Worm (Caenorhabditis elegans) whole organism, L2 larva: ENCODE data around the gene Y1A5A.1.

Experiments
- C34F6.9 ChIP-seq: fragments of 150-350 bp; optimal IDR thresholded peaks from 2 replicates; lab custom pipeline; 2014; ENCODE audit warnings: missing biosample characterization, missing genetic modification characterization
- F13H6.1 ChIP-seq: sonication (generic microtip); optimal IDR thresholded peaks from 2 replicates; lab custom pipeline; 2016; ENCODE audit warnings: missing genetic modification characterization, missing compliant biosample characterization
- R02D3.7 ChIP-seq: fragments of 150-350 bp; optimal IDR thresholded peaks from 2 replicates; lab custom pipeline; 2014; ENCODE audit warnings: missing biosample characterization, missing genetic modification characterization
- Y55F3AM.14 ChIP-seq: fragments of 200-800 bp; sonication (Bioruptor generic); optimal IDR thresholded peaks from 2 replicates; lab custom pipeline; 2018; ENCODE audit warnings: mild to moderate bottlenecking, missing genetic modification characterization, missing compliant biosample characterization
- ZK546.5 ChIP-seq: sonication (generic microtip); optimal IDR thresholded peaks from 2 replicates; lab custom pipeline; 2017; ENCODE audit warnings: missing biosample characterization, missing genetic modification characterization
- aly-2 ChIP-seq: fragments of 150-350 bp; optimal IDR thresholded peaks from 2 replicates; lab custom pipeline; 2014; ENCODE audit warnings: missing biosample characterization, missing genetic modification characterization
- ama-1 ChIP-seq: fragments of 150-350 bp; optimal IDR thresholded peaks from 2 replicates; lab custom pipeline; 2018; ENCODE audit warnings: inconsistent platforms
- blmp-1 ChIP-seq: sonication (generic microtip); optimal IDR thresholded peaks from 2 replicates; lab custom pipeline; 2017; ENCODE audit warnings: missing genetic modification characterization, mild to moderate bottlenecking, missing compliant biosample characterization, antibody characterized with exemption, moderate library complexity; ENCODE audit not compliant: insufficient read depth
- ceh-82 ChIP-seq: fragments of 150-350 bp; optimal IDR thresholded peaks from 2 replicates; lab custom pipeline; 2014; ENCODE audit warnings: missing biosample characterization, missing genetic modification characterization
- dmd-4 ChIP-seq: sonication (generic microtip); optimal IDR thresholded peaks from 2 replicates; lab custom pipeline; 2017; ENCODE audit warnings: missing biosample characterization, missing genetic modification characterization
- egl-27 ChIP-seq: sonication (generic microtip); optimal IDR thresholded peaks from 3 replicates; lab custom pipeline; 2017; ENCODE audit warnings: missing biosample characterization, missing genetic modification reagents, missing genetic modification characterization
- elt-1 ChIP-seq: fragments of 150-350 bp; optimal IDR thresholded peaks from 2 replicates; lab custom pipeline; 2014; ENCODE audit warnings: missing biosample characterization, missing genetic modification characterization
- elt-3 ChIP-seq: sonication (generic microtip); optimal IDR thresholded peaks from 2 replicates; lab custom pipeline; 2017; ENCODE audit warnings: missing biosample characterization, missing genetic modification characterization
- fos-1 ChIP-seq: fragments of 150-350 bp; optimal IDR thresholded peaks from 2 replicates; lab custom pipeline; 2014; ENCODE audit warnings: missing biosample characterization, missing genetic modification characterization
- gmeb-1 ChIP-seq: fragments of 150-350 bp; optimal IDR thresholded peaks from 2 replicates; lab custom pipeline; 2014; ENCODE audit warnings: missing biosample characterization, missing genetic modification characterization
- lin-11 ChIP-seq: fragments of 150-350 bp; sonication (generic microtip); optimal IDR thresholded peaks from 2 replicates; lab custom pipeline; 2014; ENCODE audit warnings: missing biosample characterization, missing genetic modification characterization, inconsistent platforms, mixed read lengths
- lin-13 ChIP-seq: fragments of 150-350 bp; optimal IDR thresholded peaks from 2 replicates; lab custom pipeline; 2014; ENCODE audit warnings: missing biosample characterization, missing genetic modification reagents, missing genetic modification characterization
- lin-39 ChIP-seq: fragments of 150-350 bp; optimal IDR thresholded peaks from 2 replicates; lab custom pipeline; 2014; ENCODE audit warnings: missing biosample characterization, missing genetic modification reagents, missing genetic modification characterization
- lsy-2 ChIP-seq, 2 experiments: fragments of 150-350 bp in 1 of 2; sonication (generic microtip) in 1 of 2; optimal IDR thresholded peaks; 2 replicates each; lab custom pipeline; 2014 to 2017; ENCODE audit warnings: missing biosample characterization in 2 of 2, missing genetic modification characterization in 2 of 2
- mab-5 ChIP-seq: fragments of 150-350 bp; optimal IDR thresholded peaks from 2 replicates; lab custom pipeline; 2014; ENCODE audit warnings: missing biosample characterization, missing genetic modification characterization
- mbf-1 ChIP-seq: sonication (generic microtip); optimal IDR thresholded peaks from 2 replicates; lab custom pipeline; 2017; ENCODE audit warnings: missing biosample characterization, missing genetic modification characterization
- mdl-1 ChIP-seq, 2 experiments: fragments of 150-350 bp in 1 of 2; sonication (generic microtip) in 1 of 2; optimal IDR thresholded peaks; 2 replicates each; lab custom pipeline; 2017; ENCODE audit warnings: missing biosample characterization in 2 of 2, missing genetic modification characterization in 2 of 2
- nhr-10 ChIP-seq: sonication (generic microtip); optimal IDR thresholded peaks from 2 replicates; lab custom pipeline; 2017; ENCODE audit warnings: missing biosample characterization, missing genetic modification characterization
- nhr-11 ChIP-seq: fragments of 150-350 bp; optimal IDR thresholded peaks from 2 replicates; lab custom pipeline; 2014; ENCODE audit warnings: missing biosample characterization, missing genetic modification characterization
- nhr-12 ChIP-seq: fragments of 150-350 bp; optimal IDR thresholded peaks from 2 replicates; lab custom pipeline; 2014; ENCODE audit warnings: missing biosample characterization, missing genetic modification characterization
- nhr-129 ChIP-seq: fragments of 150-350 bp; optimal IDR thresholded peaks from 2 replicates; lab custom pipeline; 2014; ENCODE audit warnings: missing biosample characterization, missing genetic modification characterization
- nhr-21 ChIP-seq: fragments of 150-350 bp; optimal IDR thresholded peaks from 2 replicates; lab custom pipeline; 2014; ENCODE audit warnings: missing biosample characterization, missing genetic modification characterization
- nhr-23 ChIP-seq: fragments of 150-350 bp; optimal IDR thresholded peaks from 2 replicates; lab custom pipeline; 2014; ENCODE audit warnings: missing biosample characterization, missing genetic modification reagents, missing genetic modification characterization
- nhr-25 ChIP-seq: fragments of 150-350 bp; sonication (generic microtip); optimal IDR thresholded peaks from 3 replicates; lab custom pipeline; 2014; ENCODE audit warnings: missing biosample characterization, missing genetic modification characterization
- nhr-6 ChIP-seq: fragments of 150-350 bp; optimal IDR thresholded peaks from 2 replicates; lab custom pipeline; 2014; ENCODE audit warnings: missing biosample characterization, missing genetic modification characterization
- peb-1 ChIP-seq: fragments of 150-350 bp; optimal IDR thresholded peaks from 2 replicates; lab custom pipeline; 2014; ENCODE audit warnings: missing biosample characterization, missing genetic modification characterization
- sma-3 ChIP-seq: sonication (generic microtip); optimal IDR thresholded peaks from 2 replicates; lab custom pipeline; 2016; ENCODE audit warnings: missing genetic modification reagents, missing genetic modification characterization, missing compliant biosample characterization
- sma-9 ChIP-seq, 2 experiments: fragments of 150-350 bp in 1 of 2; sonication (generic microtip) in 1 of 2; optimal IDR thresholded peaks; 2 replicates each; lab custom pipeline; 2014 to 2016; ENCODE audit warnings: missing genetic modification characterization in 2 of 2, mild to moderate bottlenecking in 1 of 2, missing biosample characterization in 1 of 2, missing compliant biosample characterization in 1 of 2, missing genetic modification reagents in 1 of 2, moderate library complexity in 1 of 2
- snpc-4 ChIP-seq: fragments of 150-350 bp; optimal IDR thresholded peaks from 2 replicates; lab custom pipeline; 2014; ENCODE audit warnings: missing biosample characterization, missing genetic modification characterization
- unc-39 ChIP-seq: fragments of 150-350 bp; optimal IDR thresholded peaks from 2 replicates; lab custom pipeline; 2014; ENCODE audit warnings: missing biosample characterization, missing genetic modification characterization
- unc-55 ChIP-seq: fragments of 150-350 bp; sonication (generic microtip); optimal IDR thresholded peaks from 3 replicates; lab custom pipeline; 2014; ENCODE audit warnings: missing biosample characterization, missing genetic modification reagents, missing genetic modification characterization
- zag-1 ChIP-seq: fragments of 150-350 bp; optimal IDR thresholded peaks from 2 replicates; lab custom pipeline; 2014; ENCODE audit warnings: missing biosample characterization, missing genetic modification characterization
- ztf-11 ChIP-seq: sonication (generic microtip); optimal IDR thresholded peaks from 2 replicates; lab custom pipeline; 2017; ENCODE audit warnings: missing biosample characterization, missing genetic modification characterization
- ztf-4 ChIP-seq: fragments of 150-350 bp; optimal IDR thresholded peaks from 2 replicates; lab custom pipeline; 2014; ENCODE audit warnings: missing biosample characterization, missing genetic modification characterization

Y1A5A.1 gene

DNA sequence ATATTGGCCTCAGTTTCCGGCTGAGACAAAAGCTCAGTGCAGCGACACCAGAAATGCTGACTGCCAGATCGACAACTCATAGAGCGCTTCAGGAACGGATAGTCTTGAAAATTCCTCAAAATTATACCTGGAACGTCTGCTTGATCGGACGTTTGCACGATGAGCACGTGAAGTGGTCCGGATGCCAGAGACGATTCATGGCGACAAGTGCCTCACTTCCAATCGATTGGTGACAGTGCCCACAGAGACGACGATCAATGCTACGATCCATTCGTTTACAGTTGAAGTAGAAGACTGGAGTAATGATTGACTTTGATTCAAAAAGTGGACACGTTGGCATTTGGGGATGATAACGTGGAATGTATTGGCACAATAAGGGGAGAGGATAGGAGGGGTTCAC, at the start of gene Y1A5A.1:
Y1A5A.1 (minus strand) TSS at position 294 of the 400 bp plus-strand sequence.
- TF ChIP-seq ZK546.5 (tag; lab: Kevin White, UChicago) (no peak), ceh-82 (tag; lab: Kevin White, UChicago) (no peak), sma-3 (no peak), ama-1 (no peak), R02D3.7 (tag; lab: Kevin White, UChicago) (no peak), lsy-2 (tag; optimal IDR thresholded peaks at IDR 0.05; lab: Kevin White, UChicago) (no peak), mab-5 (tag; lab: Kevin White, UChicago) (no peak), nhr-21 (tag; lab: Kevin White, UChicago) (no peak), unc-55 (GFP tag; lab: Kevin White, UChicago) (no peak), mbf-1 (tag; lab: Kevin White, UChicago) (no peak), dmd-4 (tag; lab: Kevin White, UChicago) (no peak), peb-1 (tag; lab: Kevin White, UChicago) (no peak), blmp-1 (no peak), egl-27 (tag; lab: Kevin White, UChicago) (no peak), nhr-10 (no peak), fos-1 (tag; lab: Kevin White, UChicago) (no peak), aly-2 (tag; lab: Kevin White, UChicago) (no peak), F13H6.1 (tag; lab: Kevin White, UChicago) (no peak), nhr-23 (no peak)

- peak; percentile 83 for TF ChIP-seq unc-55 (GFP tag; lab: Kevin White, UChicago)
- TF ChIP-seq sma-9 (GFP tag; optimal IDR thresholded peaks at IDR 0.05; lab: Kevin White, UChicago): peak; percentile 20
- no peak for TF ChIP-seq sma-9 (tag; optimal IDR thresholded peaks at IDR 0.05; lab: Kevin White, UChicago)
- no peak for TF ChIP-seq mab-5 (tag; lab: Kevin White, UChicago)
- TF ChIP-seq zag-1 (tag; lab: Kevin White, UChicago): peak; percentile 24
- no peak for TF ChIP-seq nhr-11
- TF ChIP-seq lsy-2 (tag; optimal IDR thresholded peaks at IDR 0.05; lab: Kevin White, UChicago): peak in 1 of 2 experiments; percentile 0
- TF ChIP-seq elt-3 (tag; lab: Kevin White, UChicago): no peak
- no peak for TF ChIP-seq nhr-6 (tag; lab: Kevin White, UChicago)
- TF ChIP-seq nhr-21 (tag; lab: Kevin White, UChicago): no peak
- peak; percentile 38 for TF ChIP-seq C34F6.9
Observed at ce11 chrIII:4034984-4035383, 48.5 kb upstream of the Y1A5A.1 start.

DNA sequence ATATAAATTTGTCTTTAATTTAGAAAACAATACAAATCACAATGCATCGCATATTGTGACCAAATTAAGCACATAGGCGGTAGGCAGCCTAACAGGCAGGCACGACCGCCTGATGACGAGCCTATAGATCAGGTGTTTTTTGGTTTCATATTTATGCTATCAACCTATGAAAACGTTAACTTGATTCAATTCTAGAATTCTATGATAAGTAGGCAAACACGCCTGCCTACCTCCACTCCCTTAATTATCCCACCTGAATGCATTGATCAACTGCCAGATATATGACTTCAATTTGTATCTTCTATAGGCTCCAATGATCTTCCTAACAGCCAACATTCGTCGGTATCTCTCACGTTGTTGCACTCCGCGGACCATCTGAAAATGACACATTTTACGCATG, 44.4 kb upstream of the Y1A5A.1 start:
- no peak for TF ChIP-seq ceh-82 (tag; lab: Kevin White, UChicago)
- no peak for TF ChIP-seq unc-55 (GFP tag; lab: Kevin White, UChicago)
- TF ChIP-seq unc-39 (tag; lab: Kevin White, UChicago): no peak
- no peak for TF ChIP-seq gmeb-1
- no peak for TF ChIP-seq blmp-1
- no peak for TF ChIP-seq F13H6.1 (tag; lab: Kevin White, UChicago)
- TF ChIP-seq nhr-25 (tag; lab: Kevin White, UChicago): no peak

ce11 chrIII:4028061-4028460, 41.6 kb upstream of the Y1A5A.1 start, which contains the start of gene T02C12.5:
Gene T02C12.5, minus strand, starts transcription at chrIII:4028161.
- TF ChIP-seq nhr-12 (tag; lab: Kevin White, UChicago) (no peak), blmp-1 (no peak)

DNA sequence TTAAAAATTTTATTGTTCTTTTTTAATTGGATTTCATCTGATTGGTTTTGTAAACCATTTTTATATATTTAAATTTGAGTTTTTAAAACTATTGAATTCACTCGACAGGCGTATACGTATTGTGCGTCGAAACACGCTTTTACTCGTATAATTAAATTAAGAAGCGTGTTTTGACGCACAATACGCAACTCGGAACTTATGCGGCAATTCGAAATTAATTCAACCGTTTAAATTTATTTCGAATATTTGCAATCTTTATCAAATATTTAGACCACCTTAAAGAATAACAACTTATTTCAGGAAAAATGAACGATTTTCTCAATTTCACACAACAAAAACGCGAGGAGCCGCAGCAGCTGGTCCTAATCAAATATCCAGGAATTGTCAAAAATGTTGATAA, 35.4 kb upstream of the Y1A5A.1 start, which contains the start of gene tftc-5:
tftc-5 (plus strand) TSS at position 301 of the 400 bp plus-strand sequence.
- TF ChIP-seq elt-1 (no peak), unc-39 (tag; lab: Kevin White, UChicago) (no peak)

DNA sequence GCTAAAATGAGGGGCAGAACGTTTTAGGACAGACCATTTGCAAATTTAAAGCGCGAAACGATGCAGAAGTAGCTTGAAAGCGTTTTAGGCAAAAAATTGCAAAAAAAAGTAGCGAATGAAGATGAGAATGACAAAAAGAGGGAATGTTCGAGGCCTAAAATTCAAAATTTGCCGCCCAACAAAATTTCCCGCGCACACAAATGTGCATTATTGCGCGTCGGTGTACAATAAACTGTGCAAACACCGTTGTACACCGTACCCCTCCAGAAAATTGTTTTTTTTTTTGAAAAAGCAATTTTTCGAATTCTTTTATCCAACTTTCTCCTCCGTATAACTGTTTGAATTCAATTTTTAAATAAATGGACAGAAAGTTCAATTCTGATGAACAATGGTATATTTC, 33.3 kb upstream of the Y1A5A.1 start, which contains the start of gene snpc-3.4:
snpc-3.4 (plus strand) TSS at position 237 of the 400 bp plus-strand sequence.
- TF ChIP-seq fos-1 (tag; lab: Kevin White, UChicago) (peak; percentile 65), sma-9 (GFP tag; optimal IDR thresholded peaks at IDR 0.05; lab: Kevin White, UChicago) (peak; percentile 24), sma-9 (tag; optimal IDR thresholded peaks at IDR 0.05; lab: Kevin White, UChicago) (no peak), egl-27 (tag; lab: Kevin White, UChicago) (no peak), lin-13 (GFP tag; lab: Kevin White, UChicago) (peak; percentile 74), mdl-1 (tag; optimal IDR thresholded peaks at IDR 0.05; lab: Kevin White, UChicago) (no peak), ztf-4 (tag; lab: Kevin White, UChicago) (no peak), gmeb-1 (peak; percentile 80), sma-3 (peak; percentile 61), unc-55 (GFP tag; lab: Kevin White, UChicago) (peak; percentile 93), lin-39 (tag; lab: Kevin White, UChicago) (no peak), lin-11 (tag; lab: Kevin White, UChicago) (peak; percentile 25), nhr-6 (tag; lab: Kevin White, UChicago) (peak; percentile 10), C34F6.9 (peak; percentile 90), nhr-11 (no peak), dmd-4 (tag; lab: Kevin White, UChicago) (no peak), ztf-11 (no peak), nhr-129 (tag; lab: Kevin White, UChicago) (peak; percentile 72), ceh-82 (tag; lab: Kevin White, UChicago) (no peak), snpc-4 (tag; lab: Kevin White, UChicago) (no peak), peb-1 (tag; lab: Kevin White, UChicago) (no peak), F13H6.1 (tag; lab: Kevin White, UChicago) (peak; percentile 17), elt-3 (tag; lab: Kevin White, UChicago) (no peak), nhr-12 (tag; lab: Kevin White, UChicago) (no peak), Y55F3AM.14 (GFP tag; lab: Kevin White, UChicago) (no peak), lsy-2 (tag; optimal IDR thresholded peaks at IDR 0.05; lab: Kevin White, UChicago) (peak; percentile 93 to 99), aly-2 (tag; lab: Kevin White, UChicago) (no peak), nhr-25 (tag; lab: Kevin White, UChicago) (peak; percentile 58), mbf-1 (tag; lab: Kevin White, UChicago) (no peak)
